Worm (Caenorhabditis elegans) whole organism, mixed stage, embryonic: ENCODE data around the gene ZK688.7.
A peak's percentile ranks its signal among the peaks of the same experiment; 100 is the strongest.

Experiments
- M03D4.4 ChIP-seq: sonication (generic microtip); optimal IDR thresholded peaks from 2 replicates; lab custom pipeline; 2017; ENCODE audit warnings: mild to moderate bottlenecking, missing genetic modification characterization, missing compliant biosample characterization
- bed-3 ChIP-seq: fragments of 200-800 bp; sonication (Bioruptor generic); optimal IDR thresholded peaks from 3 replicates; lab custom pipeline; 2018; ENCODE audit warnings: mild to moderate bottlenecking, missing genetic modification characterization, moderate library complexity, missing compliant biosample characterization
- ceh-39 ChIP-seq: fragments of 150-350 bp; optimal IDR thresholded peaks from 2 replicates; lab custom pipeline; 2014; ENCODE audit warnings: missing biosample characterization, missing genetic modification characterization
- ceh-43 ChIP-seq: fragments of 200-800 bp; sonication (Bioruptor generic); optimal IDR thresholded peaks from 2 replicates; lab custom pipeline; 2018; ENCODE audit warnings: mild to moderate bottlenecking, missing genetic modification characterization, moderate library complexity, missing compliant biosample characterization
- ceh-83 ChIP-seq: fragments of 200-800 bp; sonication (Bioruptor generic); optimal IDR thresholded peaks from 2 replicates; lab custom pipeline; 2018; ENCODE audit warnings: mild to moderate bottlenecking, missing genetic modification characterization, missing compliant biosample characterization
- ces-1 ChIP-seq: fragments of 150-350 bp; optimal IDR thresholded peaks from 2 replicates; lab custom pipeline; 2014; ENCODE audit warnings: missing biosample characterization, missing genetic modification reagents, missing genetic modification characterization
- cnd-1 ChIP-seq: fragments of 200-800 bp; sonication (Bioruptor generic); optimal IDR thresholded peaks from 2 replicates; lab custom pipeline; 2018; ENCODE audit warnings: mild to moderate bottlenecking, missing genetic modification characterization, missing compliant biosample characterization
- drap-1 ChIP-seq: fragments of 200-800 bp; sonication (Bioruptor generic); optimal IDR thresholded peaks from 3 replicates; lab custom pipeline; 2018; ENCODE audit warnings: mild to moderate bottlenecking, missing genetic modification characterization, missing compliant biosample characterization
- elt-1 ChIP-seq: sonication (generic microtip); optimal IDR thresholded peaks from 2 replicates; lab custom pipeline; 2017; ENCODE audit warnings: missing genetic modification characterization, mild to moderate bottlenecking, missing compliant biosample characterization, antibody characterized with exemption, moderate library complexity, borderline replicate concordance; ENCODE audit not compliant: insufficient read depth
- flh-1 ChIP-seq: fragments of 200-800 bp; sonication (Bioruptor generic); optimal IDR thresholded peaks from 2 replicates; lab custom pipeline; 2018; ENCODE audit warnings: mild to moderate bottlenecking, missing genetic modification characterization, moderate library complexity, missing compliant biosample characterization
- hlh-1 ChIP-seq: fragments of 150-350 bp; optimal IDR thresholded peaks from 2 replicates; lab custom pipeline; 2014; ENCODE audit warnings: missing biosample characterization, missing genetic modification reagents, missing genetic modification characterization
- lin-13 ChIP-seq: fragments of 150-350 bp; optimal IDR thresholded peaks from 2 replicates; lab custom pipeline; 2014; ENCODE audit warnings: missing biosample characterization, missing genetic modification characterization
- lin-32 ChIP-seq: fragments of 200-800 bp; sonication (Bioruptor generic); optimal IDR thresholded peaks from 2 replicates; lab custom pipeline; 2018; ENCODE audit warnings: mild to moderate bottlenecking, missing genetic modification characterization, missing compliant biosample characterization
- lsy-2 ChIP-seq: fragments of 150-350 bp; optimal IDR thresholded peaks from 2 replicates; lab custom pipeline; 2014; ENCODE audit warnings: missing biosample characterization, missing genetic modification characterization
- mep-1 ChIP-seq: fragments of 150-350 bp; optimal IDR thresholded peaks from 2 replicates; lab custom pipeline; 2017; ENCODE audit warnings: missing biosample characterization, missing genetic modification reagents, missing genetic modification characterization, inconsistent platforms
- mls-2 ChIP-seq: sonication (generic microtip); optimal IDR thresholded peaks from 2 replicates; lab custom pipeline; 2016; ENCODE audit warnings: mild to moderate bottlenecking, missing genetic modification characterization, moderate library complexity, missing compliant biosample characterization
- nhr-12 ChIP-seq: fragments of 150-350 bp; optimal IDR thresholded peaks from 2 replicates; lab custom pipeline; 2014; ENCODE audit warnings: missing biosample characterization, missing genetic modification characterization
- nhr-2 ChIP-seq: fragments of 150-350 bp; optimal IDR thresholded peaks from 2 replicates; lab custom pipeline; 2014; ENCODE audit warnings: missing biosample characterization, missing genetic modification characterization
- nhr-237 ChIP-seq: fragments of 150-350 bp; optimal IDR thresholded peaks from 2 replicates; lab custom pipeline; 2014; ENCODE audit warnings: missing biosample characterization, missing genetic modification characterization
- nhr-76 ChIP-seq: sonication (generic microtip); optimal IDR thresholded peaks from 2 replicates; lab custom pipeline; 2017; ENCODE audit warnings: missing biosample characterization, missing genetic modification characterization
- pha-4 ChIP-seq: fragments of 150-350 bp; optimal IDR thresholded peaks from 2 replicates; lab custom pipeline; 2018; ENCODE audit warnings: missing biosample characterization, missing genetic modification reagents, missing genetic modification characterization
- snpc-4 ChIP-seq: fragments of 150-350 bp; optimal IDR thresholded peaks from 2 replicates; lab custom pipeline; 2014; ENCODE audit warnings: missing biosample characterization, missing genetic modification characterization
- sptf-1 ChIP-seq: sonication (generic microtip); optimal IDR thresholded peaks from 2 replicates; lab custom pipeline; 2017; ENCODE audit warnings: mild to moderate bottlenecking, missing genetic modification characterization, moderate library complexity, missing compliant biosample characterization
- unc-39 ChIP-seq: fragments of 150-350 bp; optimal IDR thresholded peaks from 2 replicates; lab custom pipeline; 2014; ENCODE audit warnings: missing biosample characterization, missing genetic modification characterization
- unc-62 ChIP-seq: fragments of 150-350 bp; optimal IDR thresholded peaks from 2 replicates; lab custom pipeline; 2014; ENCODE audit warnings: missing biosample characterization, missing genetic modification reagents, missing genetic modification characterization
- zip-8 ChIP-seq: fragments of 150-350 bp; optimal IDR thresholded peaks from 2 replicates; lab custom pipeline; 2014; ENCODE audit warnings: missing biosample characterization, missing genetic modification characterization

ZK688.7 gene

ce11 chrIII:7952077-7952765, 40.8 kb upstream of the ZK688.7 start, which contains the start of gene C29E4.15:
TSS of gene C29E4.15 (plus strand) at chrIII:7952623.
- TF ChIP-seq ceh-83 (no peak), snpc-4 (tag; lab: Kevin White, UChicago) (no peak), mep-1 (tag; lab: Kevin White, UChicago) (peak; percentile 14), ceh-43 (GFP tag; lab: Kevin White, UChicago) (no peak), lsy-2 (tag; lab: Kevin White, UChicago) (peak; percentile 24), drap-1 (no peak)

ce11 chrIII:7950447-7950846, 39.0 kb upstream of the ZK688.7 start:
- no peak for TF ChIP-seq lin-13 (tag; lab: Kevin White, UChicago)
- TF ChIP-seq mep-1 (tag; lab: Kevin White, UChicago), result no peak
- TF ChIP-seq bed-3, result no peak
- TF ChIP-seq zip-8 (tag; lab: Kevin White, UChicago), result no peak

- TF ChIP-seq ces-1, result no peak
- TF ChIP-seq ceh-43 (GFP tag; lab: Kevin White, UChicago), result no peak
- no peak for TF ChIP-seq ceh-39
- TF ChIP-seq flh-1 (GFP tag; lab: Kevin White, UChicago), result no peak
- TF ChIP-seq nhr-237, result no peak
- no peak for TF ChIP-seq sptf-1 (tag; lab: Kevin White, UChicago)
- no peak for TF ChIP-seq unc-62 (GFP tag; lab: Kevin White, UChicago)
- TF ChIP-seq M03D4.4, result no peak
- TF ChIP-seq lin-13 (tag; lab: Kevin White, UChicago), result no peak
- no peak for TF ChIP-seq drap-1
- no peak for TF ChIP-seq bed-3
- TF ChIP-seq lin-32 (GFP tag; lab: Kevin White, UChicago), result no peak
- TF ChIP-seq nhr-76 (tag; lab: Kevin White, UChicago), result no peak
- TF ChIP-seq unc-39 (tag; lab: Kevin White, UChicago), result no peak
- TF ChIP-seq ceh-83, result no peak
- no peak for TF ChIP-seq cnd-1 (tag; lab: Kevin White, UChicago)
- TF ChIP-seq mls-2 (tag; lab: Kevin White, UChicago), result no peak
Measured at ce11 chrIII:7948802-7949201, 37.4 kb upstream of the ZK688.7 start, which contains the start of gene col-90. TSS of gene col-90 (plus strand) at chrIII:7948838.

ce11 chrIII:7947677-7948076, 36.2 kb upstream of the ZK688.7 start:
- TF ChIP-seq zip-8 (tag; lab: Kevin White, UChicago) (no peak), nhr-237 (no peak), ceh-83 (no peak), lsy-2 (tag; lab: Kevin White, UChicago) (no peak), nhr-12 (no peak), ceh-39 (no peak), lin-13 (tag; lab: Kevin White, UChicago) (no peak)

DNA sequence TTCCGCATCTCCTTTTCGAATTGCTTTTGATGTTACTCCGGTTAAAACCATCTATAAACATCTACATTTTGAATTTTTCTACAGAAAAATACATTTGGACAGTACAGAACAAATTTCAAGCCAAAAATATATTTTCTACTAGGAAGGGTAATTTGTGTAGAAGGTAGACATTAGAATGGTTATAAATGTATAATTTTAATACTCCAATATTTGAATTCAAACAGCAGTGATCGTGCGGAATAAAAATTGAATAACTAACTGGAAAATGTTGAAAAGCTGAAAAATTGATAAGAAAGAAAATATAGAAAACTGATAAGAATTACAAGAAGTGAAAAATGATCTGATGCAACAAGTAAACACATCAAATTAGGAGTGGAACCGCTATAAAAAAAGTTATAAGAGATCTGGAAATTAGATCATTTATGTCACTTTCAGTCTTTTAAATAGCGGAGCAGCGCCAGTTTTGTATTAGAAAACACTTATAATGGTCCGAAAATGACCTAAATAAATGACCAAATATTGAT, 35.6 kb upstream of the ZK688.7 start, which contains the start of gene gsto-1:
gsto-1 (minus strand) TSS at position 51 of the 524 bp plus-strand sequence.
- TF ChIP-seq ceh-83 (no peak), ces-1 (no peak), elt-1 (tag; lab: Kevin White, UChicago) (no peak), unc-39 (tag; lab: Kevin White, UChicago) (no peak), zip-8 (tag; lab: Kevin White, UChicago) (no peak), flh-1 (GFP tag; lab: Kevin White, UChicago) (no peak), hlh-1 (tag; lab: Kevin White, UChicago) (no peak), drap-1 (no peak)

ce11 chrIII:7941417-7941816, 30.0 kb upstream of the ZK688.7 start, which contains the start of gene kle-2:
TSS of gene kle-2 (plus strand) at chrIII:7941717.
- TF ChIP-seq pha-4 (no peak), unc-39 (tag; lab: Kevin White, UChicago) (no peak), nhr-2 (tag; lab: Kevin White, UChicago) (no peak), hlh-1 (tag; lab: Kevin White, UChicago) (no peak), ces-1 (no peak), ceh-83 (no peak), flh-1 (GFP tag; lab: Kevin White, UChicago) (no peak), nhr-12 (no peak)
